Fruit fly (Drosophila melanogaster): ENCODE data around the gene CG34155.

CG34155 gene

dm6 chr3R:30531989-30532653 lies 27.9 kb downstream of the CG34155 start, which contains the start of gene tmod (continued):
- TF ChIP-seq CG9727 (GFP tag; optimal IDR thresholded peaks at IDR 0.05) = peak; percentile 36
- no peak for TF ChIP-seq CG31224 (GFP tag; IDR thresholded peaks at IDR 0.05)
- no peak for TF ChIP-seq Nf-YA (GFP tag; IDR thresholded peaks at IDR 0.05)
- no peak for TF ChIP-seq dm (GFP tag; optimal IDR thresholded peaks at IDR 0.05)
- no peak; the same call in none of the 2 replicates for TF ChIP-seq Atf6 (GFP tag; IDR thresholded peaks at IDR 0.05)
- no peak for TF ChIP-seq CG13296 (GFP tag; optimal IDR thresholded peaks at IDR 0.05)
- peak; percentile 51; the same call in 1 of the 3 replicates for TF ChIP-seq CG6175 (GFP tag; IDR thresholded peaks at IDR 0.05)
- no peak for TF ChIP-seq CG13624 (GFP tag; optimal IDR thresholded peaks at IDR 0.05)
- peak; percentile 71 for TF ChIP-seq row (GFP tag; IDR thresholded peaks at IDR 0.05)
- TF ChIP-seq tin (GFP tag; optimal IDR thresholded peaks at IDR 0.05) = peak; percentile 34
- no peak for TF ChIP-seq CG15479 (GFP tag; optimal IDR thresholded peaks at IDR 0.05)
- peak; percentile 21 for TF ChIP-seq CG5180 (GFP tag; optimal IDR thresholded peaks at IDR 0.05)
- no peak for TF ChIP-seq CG3995 (GFP tag; optimal IDR thresholded peaks at IDR 0.05)
- peak; percentile 27 for TF ChIP-seq Camta (GFP tag; optimal IDR thresholded peaks at IDR 0.05)
- TF ChIP-seq CG7928 (GFP tag; optimal IDR thresholded peaks at IDR 0.05) = no peak
- no peak for TF ChIP-seq CG2199 (GFP tag; IDR thresholded peaks at IDR 0.05)
- TF ChIP-seq wdn (GFP tag; IDR thresholded peaks at IDR 0.05) = no peak
- peak; percentile 54 for TF ChIP-seq CG8388 (GFP tag; optimal IDR thresholded peaks at IDR 0.05)
- no peak for TF ChIP-seq CG11695 (GFP tag; IDR thresholded peaks at IDR 0.05)
- TF ChIP-seq CG12236 (GFP tag; optimal IDR thresholded peaks at IDR 0.05) = no peak
- TF ChIP-seq Atf-2 (GFP tag; optimal IDR thresholded peaks at IDR 0.05) = peak; percentile 27
- TF ChIP-seq CG7963 (GFP tag; IDR thresholded peaks at IDR 0.05; ENCODE audit: partially characterized antibody) = no peak
- TF ChIP-seq Dp (GFP tag; optimal IDR thresholded peaks at IDR 0.05) = no peak
- no peak for TF ChIP-seq CG15073 (GFP tag; optimal IDR thresholded peaks at IDR 0.05)
- peak; percentile 40 for TF ChIP-seq gcm (GFP tag; optimal IDR thresholded peaks at IDR 0.05)
- no peak for TF ChIP-seq Mes4 (GFP tag; optimal IDR thresholded peaks at IDR 0.05)
- TF ChIP-seq caup (GFP tag; optimal IDR thresholded peaks at IDR 0.05; ENCODE audit: severe bottlenecking) = peak; percentile 24
- peak; percentile 55 for TF ChIP-seq wek (GFP tag; optimal IDR thresholded peaks at IDR 0.05)
- TF ChIP-seq zfh1 (GFP tag; IDR thresholded peaks at IDR 0.05) = 0 out of 3 replicates have a peak, but pooled peaks have one; percentile 29
- TF ChIP-seq CG6813 (GFP tag; optimal IDR thresholded peaks at IDR 0.05) = peak; percentile 7

- TF ChIP-seq CG13894 (tag; optimal IDR thresholded peaks at IDR 0.05) (no peak), CoRest (tag; optimal IDR thresholded peaks at IDR 0.05) (peak; percentile 17), Fer2 (tag; optimal IDR thresholded peaks at IDR 0.05) (no peak), CG12769 (tag; optimal IDR thresholded peaks at IDR 0.05) (no peak), inv (GFP tag; IDR thresholded peaks at IDR 0.05; ENCODE audit: partially characterized antibody) (no peak), CG7271 (tag; optimal IDR thresholded peaks at IDR 0.05) (no peak), CG11696 (GFP tag; IDR thresholded peaks at IDR 0.05) (no peak), CG12744 (GFP tag; optimal IDR thresholded peaks at IDR 0.05) (no peak), CG30403 (GFP tag; optimal IDR thresholded peaks at IDR 0.05) (no peak), CG1832 (GFP tag; optimal IDR thresholded peaks at IDR 0.05) (no peak), jigr1 (GFP tag; IDR thresholded peaks at IDR 0.05) (no peak), mam (GFP tag; optimal IDR thresholded peaks at IDR 0.05) (no peak), Xrp1 (GFP tag; IDR thresholded peaks at IDR 0.05) (no peak), CG4854 (GFP tag; optimal IDR thresholded peaks at IDR 0.05) (no peak), CG31365 (tag; optimal IDR thresholded peaks at IDR 0.05) (no peak), CG13123 (GFP tag; optimal IDR thresholded peaks at IDR 0.05) (no peak), Dp (GFP tag; optimal IDR thresholded peaks at IDR 0.05) (no peak), az2 (GFP tag; optimal IDR thresholded peaks at IDR 0.05) (no peak), NC2β (GFP tag; optimal IDR thresholded peaks at IDR 0.05) (no peak), Rx (GFP tag; IDR thresholded peaks at IDR 0.05) (no peak), CG17829 (tag; optimal IDR thresholded peaks at IDR 0.05) (peak; percentile 15), Nf-YA (GFP tag; IDR thresholded peaks at IDR 0.05) (no peak)
These were observed 28.8 kb downstream of the CG34155 start for dm6 chr3R:30531129-30531708.

All from whole organism, embryonic.